Fruit fly (Drosophila melanogaster) whole organism, embryonic: ENCODE results near the gene PsGEF.

Source experiments
- CG10959 ChIP-seq: fragments of 200-800 bp; sonication (Bioruptor generic); IDR thresholded peaks from 2 replicates; pipeline ENCODE4 v1.3.6; 2022; ENCODE audit warnings: missing biosample characterization, missing genetic modification characterization
- CG14710 ChIP-seq: fragments of 200-800 bp; sonication (Bioruptor generic); optimal IDR thresholded peaks from 3 replicates; lab custom pipeline; 2019; ENCODE audit warnings: missing biosample characterization, mild to moderate bottlenecking, missing genetic modification characterization, moderate library complexity
- CG14965 ChIP-seq: fragments of 200-800 bp; sonication (Bioruptor generic); optimal IDR thresholded peaks from 2 replicates; lab custom pipeline; 2016; ENCODE audit warnings: missing biosample characterization, missing genetic modification characterization, borderline replicate concordance
- CG15011 ChIP-seq: fragments of 200-800 bp; sonication (Bioruptor generic); optimal IDR thresholded peaks from 3 replicates; lab custom pipeline; 2018; ENCODE audit warnings: missing biosample characterization, mild to moderate bottlenecking, missing genetic modification characterization
- CG15696 ChIP-seq: fragments of 200-800 bp; sonication (Bioruptor generic); optimal IDR thresholded peaks from 2 replicates; lab custom pipeline; 2019; ENCODE audit warnings: missing biosample characterization, mild to moderate bottlenecking, missing genetic modification characterization, moderate library complexity
- CG1603 ChIP-seq: fragments of 200-800 bp; sonication (Bioruptor generic); optimal IDR thresholded peaks from 2 replicates; lab custom pipeline; 2019; ENCODE audit warnings: missing biosample characterization, mild to moderate bottlenecking, missing genetic modification characterization, moderate library complexity
- CG16863 ChIP-seq: fragments of 200-800 bp; sonication (Bioruptor generic); optimal IDR thresholded peaks from 3 replicates; lab custom pipeline; 2016; ENCODE audit warnings: missing biosample characterization, missing genetic modification characterization
- CG17186 ChIP-seq: fragments of 200-800 bp; sonication (Bioruptor generic); optimal IDR thresholded peaks from 3 replicates; lab custom pipeline; 2017; ENCODE audit warnings: missing biosample characterization, missing genetic modification reagents, missing genetic modification characterization
- CG30020 ChIP-seq: fragments of 200-800 bp; optimal IDR thresholded peaks from 2 replicates; lab custom pipeline; 2019; ENCODE audit warnings: missing biosample characterization, mild to moderate bottlenecking, missing genetic modification characterization, moderate library complexity
- CG30403 ChIP-seq: fragments of 200-800 bp; sonication (Bioruptor generic); optimal IDR thresholded peaks from 3 replicates; lab custom pipeline; 2016; ENCODE audit warnings: missing biosample characterization, missing genetic modification characterization
- CG33557 ChIP-seq: fragments of 200-800 bp; sonication (Bioruptor generic); optimal IDR thresholded peaks from 2 replicates; lab custom pipeline; 2019; ENCODE audit warnings: missing biosample characterization, mild to moderate bottlenecking, missing genetic modification characterization, moderate library complexity
- CG3847 ChIP-seq: fragments of 200-800 bp; sonication (Bioruptor generic); IDR thresholded peaks from 2 replicates; pipeline ENCODE4 v1.3.6; 2022; ENCODE audit warnings: missing biosample characterization, missing genetic modification characterization
- CG4282 ChIP-seq: fragments of 200-800 bp; sonication (Bioruptor generic); optimal IDR thresholded peaks from 2 replicates; lab custom pipeline; 2016; ENCODE audit warnings: missing biosample characterization, missing genetic modification characterization
- CG4328 ChIP-seq: fragments of 200-800 bp; sonication (Bioruptor generic); optimal IDR thresholded peaks from 3 replicates; lab custom pipeline; 2017; ENCODE audit warnings: missing biosample characterization, missing genetic modification reagents, missing genetic modification characterization
- CG4707 ChIP-seq: fragments of 200-800 bp; sonication (Bioruptor generic); optimal IDR thresholded peaks from 2 replicates; lab custom pipeline; 2018; ENCODE audit warnings: missing biosample characterization, mild to moderate bottlenecking, missing genetic modification characterization, moderate library complexity
- CG4730 ChIP-seq: fragments of 200-800 bp; sonication (Bioruptor generic); IDR thresholded peaks from 2 replicates; pipeline ENCODE4 v1.3.6; 2022; ENCODE audit warnings: missing biosample characterization, missing genetic modification characterization
- CG7556 ChIP-seq: fragments of 200-800 bp; sonication (Bioruptor generic); optimal IDR thresholded peaks from 2 replicates; lab custom pipeline; 2017; ENCODE audit warnings: missing biosample characterization, mild to moderate bottlenecking, missing genetic modification characterization
- D ChIP-seq, 2 experiments: fragments of 200-800 bp in 1 of 2; fragments of >200 bp in 1 of 2; sonication (Bioruptor generic) in 1 of 2; optimal IDR thresholded peaks; 2 replicates in 1 of 2; 3 replicates in 1 of 2; lab custom pipeline; 2017; ENCODE audit warnings: mild to moderate bottlenecking in 1 of 2, missing biosample characterization in 1 of 2, missing genetic modification characterization in 1 of 2, missing genetic modification reagents in 1 of 2
- Dek ChIP-seq: fragments of 200-800 bp; sonication (Bioruptor generic); optimal IDR thresholded peaks from 3 replicates; lab custom pipeline; 2019; ENCODE audit warnings: missing biosample characterization, mild to moderate bottlenecking, missing genetic modification characterization, moderate library complexity
- Dref ChIP-seq: fragments of 200-800 bp; sonication (Bioruptor generic); IDR thresholded peaks from 2 replicates; pipeline ENCODE4 v1.3.6; 2022; ENCODE audit warnings: missing biosample characterization, missing genetic modification characterization
- Drgx ChIP-seq: fragments of 200-800 bp; sonication (Bioruptor generic); IDR thresholded peaks from 2 replicates; pipeline ENCODE4 v1.3.6; 2022; ENCODE audit warnings: missing biosample characterization, missing genetic modification characterization
- E2f2 ChIP-seq: fragments of 200-800 bp; sonication (Bioruptor generic); IDR thresholded peaks from 2 replicates; pipeline ENCODE4 v1.3.6; 2022; ENCODE audit warnings: missing biosample characterization, missing genetic modification characterization
- Fer1 ChIP-seq: fragments of 200-800 bp; sonication (Bioruptor generic); optimal IDR thresholded peaks from 2 replicates; lab custom pipeline; 2017; ENCODE audit warnings: missing biosample characterization, mild to moderate bottlenecking, missing genetic modification characterization
- Gug ChIP-seq: fragments of 200-800 bp; sonication (Bioruptor generic); IDR thresholded peaks from 4 replicates; pipeline ENCODE4 v1.3.6; 2022; ENCODE audit warnings: missing biosample characterization, missing genetic modification characterization
- HLHmδ ChIP-seq: fragments of 200-800 bp; sonication (Bioruptor generic); optimal IDR thresholded peaks from 2 replicates; lab custom pipeline; 2018; ENCODE audit warnings: missing biosample characterization, mild to moderate bottlenecking, missing genetic modification characterization, moderate library complexity
- Hr78 ChIP-seq, 2 experiments: fragments of 200-800 bp in 1 of 2; fragments of >200 bp in 1 of 2; sonication (Bioruptor generic) in 1 of 2; optimal IDR thresholded peaks; 2 replicates each; lab custom pipeline; 2017 to 2019; ENCODE audit warnings: missing biosample characterization in 2 of 2, missing genetic modification characterization in 2 of 2, mild to moderate bottlenecking in 1 of 2, moderate library complexity in 1 of 2
- Mad ChIP-seq: fragments of 200-800 bp; sonication (Bioruptor generic); optimal IDR thresholded peaks from 2 replicates; lab custom pipeline; 2016; ENCODE audit warnings: missing biosample characterization, missing genetic modification characterization
- Nf-YC ChIP-seq: fragments of 200-800 bp; optimal IDR thresholded peaks from 3 replicates; lab custom pipeline; 2019; ENCODE audit warnings: missing biosample characterization, mild to moderate bottlenecking, missing genetic modification characterization, moderate library complexity
- Rfx ChIP-seq: fragments of 200-800 bp; sonication (Bioruptor generic); IDR thresholded peaks from 2 replicates; pipeline ENCODE4 v1.3.6; 2022; ENCODE audit warnings: missing biosample characterization, missing genetic modification characterization
- Sry-β ChIP-seq: fragments of 200-800 bp; sonication (Bioruptor generic); optimal IDR thresholded peaks from 2 replicates; lab custom pipeline; 2018; ENCODE audit warnings: missing biosample characterization, mild to moderate bottlenecking, missing genetic modification characterization, moderate library complexity
- ash1 ChIP-seq: fragments of 200-800 bp; sonication (Bioruptor generic); optimal IDR thresholded peaks from 2 replicates; lab custom pipeline; 2018; ENCODE audit warnings: missing biosample characterization, mild to moderate bottlenecking, missing genetic modification characterization
- croc ChIP-seq: fragments of 200-800 bp; sonication (Bioruptor generic); conservative IDR thresholded peaks from 3 replicates; pipeline ENCODE4 v1.3.6; 2022; ENCODE audit warnings: missing biosample characterization, missing genetic modification characterization
- cwo ChIP-seq: fragments of 200-800 bp; sonication (Bioruptor generic); optimal IDR thresholded peaks from 3 replicates; lab custom pipeline; 2017; ENCODE audit warnings: missing biosample characterization, missing genetic modification characterization, mild to moderate bottlenecking, moderate library complexity, missing genetic modification reagents
- dmrt99B ChIP-seq: fragments of 200-800 bp; sonication (Bioruptor generic); optimal IDR thresholded peaks from 2 replicates; lab custom pipeline; 2018; ENCODE audit warnings: missing biosample characterization, mild to moderate bottlenecking, missing genetic modification characterization, moderate library complexity
- dysf ChIP-seq: fragments of 200-800 bp; sonication (Bioruptor generic); IDR thresholded peaks from 3 replicates; pipeline ENCODE4 v1.3.6; 2022; ENCODE audit warnings: missing biosample characterization, missing genetic modification characterization
- eve ChIP-seq, 2 experiments: fragments of >200 bp; optimal IDR thresholded peaks; 2 replicates each; lab custom pipeline; 2017; ENCODE audit warnings: missing biosample characterization in 2 of 2, missing genetic modification characterization in 2 of 2
- ewg ChIP-seq: fragments of 200-800 bp; sonication (Bioruptor generic); optimal IDR thresholded peaks from 3 replicates; lab custom pipeline; 2017; ENCODE audit warnings: mild to moderate bottlenecking, missing biosample characterization, missing genetic modification reagents, missing genetic modification characterization
- fru ChIP-seq: fragments of >200 bp; optimal IDR thresholded peaks from 2 replicates; lab custom pipeline; 2017
- gro ChIP-seq: fragments of 200-800 bp; sonication (Bioruptor generic); optimal IDR thresholded peaks from 2 replicates; lab custom pipeline; 2016; ENCODE audit warnings: missing biosample characterization, missing genetic modification characterization
- gt ChIP-seq: fragments of 200-800 bp; sonication (Bioruptor generic); IDR thresholded peaks from 2 replicates; pipeline ENCODE4 v1.3.6; 2022; ENCODE audit warnings: missing biosample characterization, missing genetic modification characterization
- jumu ChIP-seq: fragments of 200-800 bp; sonication (Bioruptor generic); optimal IDR thresholded peaks from 3 replicates; lab custom pipeline; 2016; ENCODE audit warnings: missing biosample characterization, missing genetic modification characterization
- peb ChIP-seq: fragments of 200-800 bp; sonication (Bioruptor generic); IDR thresholded peaks from 2 replicates; pipeline ENCODE4 v1.3.6; 2022; ENCODE audit warnings: missing biosample characterization, missing genetic modification characterization
- prd ChIP-seq, 3 experiments: fragments of >200 bp in 2 of 3; fragments of 200-800 bp in 1 of 3; sonication (Bioruptor generic) in 1 of 3; optimal IDR thresholded peaks in 2 of 3; IDR thresholded peaks in 1 of 3; 2 replicates in 2 of 3; 3 replicates in 1 of 3; pipeline versions ENCODE4 v1.3.6 to Lab custom; 2017 to 2022; ENCODE audit warnings: missing biosample characterization in 1 of 3, missing genetic modification characterization in 1 of 3
- psq ChIP-seq: fragments of 200-800 bp; sonication (Bioruptor generic); optimal IDR thresholded peaks from 2 replicates; lab custom pipeline; 2017; ENCODE audit warnings: missing biosample characterization, missing genetic modification characterization
- stc ChIP-seq: fragments of 200-800 bp; sonication (Bioruptor generic); IDR thresholded peaks from 2 replicates; pipeline ENCODE4 v1.3.6; 2022; ENCODE audit warnings: missing biosample characterization, missing genetic modification characterization
- tgo ChIP-seq: fragments of 200-800 bp; sonication (Bioruptor generic); IDR thresholded peaks from 3 replicates; pipeline ENCODE4 v1.3.6; 2022; ENCODE audit warnings: missing biosample characterization, missing genetic modification characterization
- tna ChIP-seq: fragments of 200-800 bp; sonication (Bioruptor generic); IDR thresholded peaks from 2 replicates; pipeline ENCODE4 v1.3.6; 2022; ENCODE audit warnings: missing biosample characterization, missing genetic modification characterization; ENCODE audit not compliant: partially characterized antibody
- trem ChIP-seq: fragments of 200-800 bp; optimal IDR thresholded peaks from 3 replicates; lab custom pipeline; 2019; ENCODE audit warnings: missing biosample characterization, mild to moderate bottlenecking, missing genetic modification characterization, moderate library complexity

The PsGEF gene

dm6 chrX:2396204-2396882 is 8.9 kb upstream of the PsGEF start (continued):
- TF ChIP-seq CG16863 (GFP tag; lab: Kevin White, UChicago) (no peak), CG14710 (tag; lab: Kevin White, UChicago) (peak; percentile 57), Rfx (GFP tag; lab: Robert Waterston, UW) (no peak), Mad (GFP tag; lab: Kevin White, UChicago) (no peak), CG14965 (GFP tag; lab: Kevin White, UChicago) (no peak), CG30020 (tag; lab: Kevin White, UChicago) (no peak), CG4730 (GFP tag; lab: Robert Waterston, UW) (no peak), ewg (GFP tag; lab: Kevin White, UChicago) (peak; percentile 37), CG4707 (peak; percentile 87), psq (no peak), Sry-β (no peak), CG33557 (GFP tag; lab: Kevin White, UChicago) (peak; percentile 58), CG10959 (GFP tag; lab: Robert Waterston, UW) (0 out of 2 replicates have a peak, but pooled peaks have one; percentile 16), CG4282 (no peak), jumu (GFP tag; lab: Kevin White, UChicago) (no peak), D (optimal IDR thresholded peaks at IDR 0.05; lab: Kevin White, UChicago) (no peak), D (GFP tag; optimal IDR thresholded peaks at IDR 0.05; lab: Kevin White, UChicago) (peak; percentile 39), CG4328 (GFP tag; lab: Kevin White, UChicago) (no peak), Hr78 (GFP tag; optimal IDR thresholded peaks at IDR 0.05; lab: Kevin White, UChicago) (no peak), CG17186 (GFP tag; lab: Kevin White, UChicago) (peak; percentile 5), trem (tag; lab: Kevin White, UChicago) (peak; percentile 44), Drgx (no peak), CG3847 (GFP tag; lab: Robert Waterston, UW) (no peak), prd (optimal IDR thresholded peaks at IDR 0.05; lab: Kevin White, UChicago) (no peak), prd (GFP tag; IDR thresholded peaks at IDR 0.05; lab: Robert Waterston, UW) (peak; percentile 63; the same call in 2 of the 3 replicates), HLHmδ (GFP tag; lab: Kevin White, UChicago) (no peak), CG1603 (tag; lab: Kevin White, UChicago) (peak; percentile 46), CG15696 (tag; lab: Kevin White, UChicago) (peak; percentile 45), dmrt99B (tag; lab: Kevin White, UChicago) (peak; percentile 77), gro (GFP tag; lab: Kevin White, UChicago) (no peak), Nf-YC (tag; lab: Kevin White, UChicago) (no peak), Dref (GFP tag; lab: Robert Waterston, UW) (no peak), E2f2 (0 out of 2 replicates have a peak, but pooled peaks have one; percentile 18), CG7556 (peak; percentile 59), ash1 (GFP tag; lab: Kevin White, UChicago) (no peak), Fer1 (GFP tag; lab: Kevin White, UChicago) (no peak), CG15011 (GFP tag; lab: Kevin White, UChicago) (peak; percentile 2), Gug (no peak), fru (lab: Kevin White, UChicago) (no peak), gt (peak; percentile 70), tgo (GFP tag; lab: Robert Waterston, UW) (no peak), Dek (tag; lab: Kevin White, UChicago) (no peak), croc (peak; percentile 41; the same call in 1 of the 3 replicates), CG30403 (GFP tag; lab: Kevin White, UChicago) (peak; percentile 51), peb (GFP tag; lab: Robert Waterston, UW) (peak; percentile 8; the same call in 1 of the 2 replicates), tna (GFP tag; lab: Robert Waterston, UW) (no peak), eve (GFP tag; optimal IDR thresholded peaks at IDR 0.05; lab: Kevin White, UChicago) (peak in 1 of 2 experiments; percentile 56), dysf (peak; percentile 41; the same call in 1 of the 3 replicates), stc (GFP tag; lab: Robert Waterston, UW) (peak; percentile 49; the same call in 1 of the 2 replicates), cwo (GFP tag; lab: Kevin White, UChicago) (no peak)
